Worm (Caenorhabditis elegans): ENCODE data around the gene dos-2.

dos-2 gene

ce11 chrII:3957455-3958212, 18.4 kb upstream of the dos-2 start:
- TF ChIP-seq unc-62 (GFP tag; optimal IDR thresholded peaks at IDR 0.05 in 1 of 2) (peak in 1 of 2 experiments; percentile 44), unc-62 (tag; optimal IDR thresholded peaks at IDR 0.05) (no peak), ceh-82 (tag; optimal IDR thresholded peaks at IDR 0.05) (no peak), aha-1 (tag) (peak; percentile 69), nhr-76 (tag; optimal IDR thresholded peaks at IDR 0.05) (no peak), lsy-2 (tag; optimal IDR thresholded peaks at IDR 0.05) (no peak), pha-4 (GFP tag; IDR thresholded peaks at IDR 0.05) (no peak), pha-4 (tag; optimal IDR thresholded peaks at IDR 0.05) (peak; percentile 9), mep-1 (tag; optimal IDR thresholded peaks at IDR 0.05) (peak; percentile 14), nhr-6 (tag; optimal IDR thresholded peaks at IDR 0.05) (peak; percentile 33), unc-130 (GFP tag; optimal IDR thresholded peaks at IDR 0.05) (no peak), gei-8 (GFP tag; optimal IDR thresholded peaks at IDR 0.05) (no peak)

- peak; percentile 54 for TF ChIP-seq lin-13 (GFP tag; optimal IDR thresholded peaks at IDR 0.05)
- TF ChIP-seq nhr-111 (GFP tag; optimal IDR thresholded peaks at IDR 0.05), result no peak
- no peak for TF ChIP-seq nhr-237 (tag; optimal IDR thresholded peaks at IDR 0.05)
- TF ChIP-seq sdz-12 (GFP tag; optimal IDR thresholded peaks at IDR 0.05), result no peak
- peak; percentile 35; the same call in 1 of the 2 replicates for TF ChIP-seq set-16 (GFP tag; IDR thresholded peaks at IDR 0.05)
- peak; percentile 82 for TF ChIP-seq pha-4 (GFP tag; IDR thresholded peaks at IDR 0.05)
- peak; percentile 91 for TF ChIP-seq pha-4 (tag; optimal IDR thresholded peaks at IDR 0.05)
- peak; percentile 69 for TF ChIP-seq php-3 (GFP tag; IDR thresholded peaks at IDR 0.05)
- peak; percentile 9 for TF ChIP-seq dpl-1 (GFP tag; optimal IDR thresholded peaks at IDR 0.05)
- TF ChIP-seq nhr-6 (tag; optimal IDR thresholded peaks at IDR 0.05), result peak; percentile 58
- peak; percentile 74 for TF ChIP-seq rbr-2 (tag; optimal IDR thresholded peaks at IDR 0.05)
- TF ChIP-seq mdl-1 (tag; optimal IDR thresholded peaks at IDR 0.05), result peak; percentile 66 to 97
- TF ChIP-seq nhr-48 (tag; optimal IDR thresholded peaks at IDR 0.05), result peak; percentile 53
- TF ChIP-seq gei-8 (GFP tag; optimal IDR thresholded peaks at IDR 0.05), result peak; percentile 12
- TF ChIP-seq ceh-82 (tag; optimal IDR thresholded peaks at IDR 0.05), result no peak
- TF ChIP-seq fkh-10 (GFP tag; optimal IDR thresholded peaks at IDR 0.05), result no peak
- TF ChIP-seq nhr-102 (tag; optimal IDR thresholded peaks at IDR 0.05), result peak; percentile 28
- TF ChIP-seq hif-1 (tag; optimal IDR thresholded peaks at IDR 0.05), result peak in 1 of 2 experiments; percentile 46
- peak; percentile 78 for TF ChIP-seq mep-1 (tag; optimal IDR thresholded peaks at IDR 0.05)
- TF ChIP-seq zip-2 (tag; optimal IDR thresholded peaks at IDR 0.05), result no peak
- TF ChIP-seq Y75B8A.6 (GFP tag; IDR thresholded peaks at IDR 0.05), result no peak
- TF ChIP-seq vab-7 (GFP tag; IDR thresholded peaks at IDR 0.05), result 0 out of 2 replicates have a peak, but pooled peaks have one; percentile 29
- peak; percentile 14 for TF ChIP-seq jun-1 (tag; optimal IDR thresholded peaks at IDR 0.05)
- TF ChIP-seq tra-1 (GFP tag; IDR thresholded peaks at IDR 0.05), result peak; percentile 85
- TF ChIP-seq ceh-44 (GFP tag; IDR thresholded peaks at IDR 0.05), result no peak
- TF ChIP-seq lin-29 (GFP tag; IDR thresholded peaks at IDR 0.05), result 0 out of 2 replicates have a peak, but pooled peaks have one; percentile 29
- TF ChIP-seq F10B5.3 (tag; optimal IDR thresholded peaks at IDR 0.05), result no peak
- TF ChIP-seq cey-2 (tag; optimal IDR thresholded peaks at IDR 0.05; ENCODE audit: borderline replicate concordance, insufficient read depth), result no peak
- peak; percentile 25 for TF ChIP-seq spr-1 (tag; optimal IDR thresholded peaks at IDR 0.05)
- peak; percentile 68 for TF ChIP-seq nhr-11 (tag; optimal IDR thresholded peaks at IDR 0.05)
- TF ChIP-seq mxl-3 (GFP tag; optimal IDR thresholded peaks at IDR 0.05), result peak; percentile 59
- no peak for TF ChIP-seq snpc-4 (tag; optimal IDR thresholded peaks at IDR 0.05)
- TF ChIP-seq nhr-77 (tag; optimal IDR thresholded peaks at IDR 0.05), result peak; percentile 38
- 0 out of 2 replicates have a peak, but pooled peaks have one; percentile 46 for TF ChIP-seq saeg-2 (GFP tag; IDR thresholded peaks at IDR 0.05)
- TF ChIP-seq D1046.2 (GFP tag; IDR thresholded peaks at IDR 0.05), result 0 out of 2 replicates have a peak, but pooled peaks have one; percentile 17
- TF ChIP-seq egl-43 (GFP tag; IDR thresholded peaks at IDR 0.05), result peak; percentile 35; the same call in 1 of the 2 replicates
- TF ChIP-seq ceh-62 (tag; optimal IDR thresholded peaks at IDR 0.05), result no peak
- TF ChIP-seq ctbp-1 (GFP tag; IDR thresholded peaks at IDR 0.05), result peak; percentile 66; the same call in 1 of the 2 replicates
- TF ChIP-seq zfp-3 (GFP tag; conservative IDR thresholded peaks at IDR 0.05), result no peak
- peak; percentile 29 for TF ChIP-seq ces-1 (GFP tag; optimal IDR thresholded peaks at IDR 0.05)
- peak; percentile 69 for TF ChIP-seq hmg-1.1 (GFP tag; IDR thresholded peaks at IDR 0.05)
Observed at ce11 chrII:3958673-3959299, 17.3 kb upstream of the dos-2 start.
